Worm (Caenorhabditis elegans): ENCODE data around the gene pes-1.

ce11 chrIV:4975995-4976394 is 26.6 kb upstream of the pes-1 start, which contains the start of gene Y9C9A.16:
- no peak for TF ChIP-seq unc-130 (GFP tag; optimal IDR thresholded peaks at IDR 0.05)
- no peak for TF ChIP-seq Y5F2A.4 (GFP tag; optimal IDR thresholded peaks at IDR 0.05)
- no peak for TF ChIP-seq nhr-28 (tag; optimal IDR thresholded peaks at IDR 0.05)
- TF ChIP-seq zfp-3 (GFP tag; conservative IDR thresholded peaks at IDR 0.05): no peak
- no peak for TF ChIP-seq nhr-10 (tag; optimal IDR thresholded peaks at IDR 0.05)
- no peak for TF ChIP-seq nhr-237 (tag; optimal IDR thresholded peaks at IDR 0.05)
- no peak for TF ChIP-seq pqm-1 (tag; optimal IDR thresholded peaks at IDR 0.05)
- TF ChIP-seq nhr-76 (tag; optimal IDR thresholded peaks at IDR 0.05): no peak
- peak in 1 of 2 experiments; percentile 57 for TF ChIP-seq unc-62 (GFP tag; optimal IDR thresholded peaks at IDR 0.05 in 1 of 2)
- TF ChIP-seq unc-62 (tag; optimal IDR thresholded peaks at IDR 0.05): no peak
- TF ChIP-seq F49E8.2 (tag; optimal IDR thresholded peaks at IDR 0.05; ENCODE audit: borderline replicate concordance): no peak
- no peak for TF ChIP-seq fkh-10 (GFP tag; optimal IDR thresholded peaks at IDR 0.05)
- no peak for TF ChIP-seq lsy-2 (tag; optimal IDR thresholded peaks at IDR 0.05)
